Worm (Caenorhabditis elegans): ENCODE data around the gene K08E4.3.

- no peak for TF ChIP-seq nhr-11 (tag; optimal IDR thresholded peaks at IDR 0.05)
- TF ChIP-seq sup-37 (GFP tag; optimal IDR thresholded peaks at IDR 0.05), result no peak
- TF ChIP-seq zag-1 (tag; optimal IDR thresholded peaks at IDR 0.05), result no peak
- no peak for TF ChIP-seq tbx-2 (tag; optimal IDR thresholded peaks at IDR 0.05)
- TF ChIP-seq unc-62 (GFP tag; optimal IDR thresholded peaks at IDR 0.05), result no peak
- TF ChIP-seq nhr-77 (tag; optimal IDR thresholded peaks at IDR 0.05), result no peak
- no peak for TF ChIP-seq nhr-12 (tag; optimal IDR thresholded peaks at IDR 0.05)
- TF ChIP-seq lsy-2 (tag; optimal IDR thresholded peaks at IDR 0.05), result no peak
- no peak for TF ChIP-seq mep-1 (tag; optimal IDR thresholded peaks at IDR 0.05)
- no peak for TF ChIP-seq ceh-88 (GFP tag; IDR thresholded peaks at IDR 0.05)
- TF ChIP-seq pqm-1 (tag; optimal IDR thresholded peaks at IDR 0.05), result no peak
- no peak for TF ChIP-seq snpc-4 (tag; optimal IDR thresholded peaks at IDR 0.05)
Measured at ce11 chrIV:12056603-12057002, 939 bp upstream of the K08E4.3 start, which contains the start of gene K08E4.2.
